Worm (Caenorhabditis elegans): ENCODE measurements around the gene mrck-1.

Gene mrck-1

ce11 chrV:6270097-6270496 lies 3.0 kb upstream of the mrck-1 start (continued):
- TF ChIP-seq ccch-3 (GFP tag; optimal IDR thresholded peaks at IDR 0.05) (no peak), athp-1 (tag; optimal IDR thresholded peaks at IDR 0.05) (no peak), mxl-1 (tag; optimal IDR thresholded peaks at IDR 0.05) (no peak), ceh-27 (GFP tag; optimal IDR thresholded peaks at IDR 0.05) (no peak), lsl-1 (GFP tag; optimal IDR thresholded peaks at IDR 0.05) (no peak), cebp-2 (GFP tag; IDR thresholded peaks at IDR 0.05) (no peak)

ce11 chrV:6268961-6269360 lies 1.9 kb upstream of the mrck-1 start:
- TF ChIP-seq ztf-3 (GFP tag; optimal IDR thresholded peaks at IDR 0.05) (no peak), nhr-80 (tag; optimal IDR thresholded peaks at IDR 0.05) (peak; percentile 20)

DNA sequence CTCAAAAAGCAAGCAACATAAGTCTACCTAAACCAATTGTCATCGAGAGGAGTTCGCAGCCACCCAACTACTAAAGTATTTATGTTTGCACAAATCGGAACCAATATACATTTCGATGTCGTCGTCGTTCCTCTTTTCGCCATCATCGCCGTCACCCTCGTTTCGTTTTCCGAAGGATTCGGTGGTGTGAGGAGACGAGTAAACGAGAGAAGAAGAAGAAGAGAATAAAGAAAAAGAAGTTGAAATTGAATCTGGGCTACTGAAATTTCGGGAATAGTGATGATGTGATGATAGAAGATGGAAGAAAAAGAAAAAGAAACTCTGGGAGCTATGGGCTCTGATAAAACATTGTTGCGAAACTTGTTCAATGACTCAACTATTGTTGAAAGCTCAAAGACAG lies 1.4 kb upstream of the mrck-1 start:
- TF ChIP-seq ztf-25 (GFP tag; IDR thresholded peaks at IDR 0.05): no peak
- no peak for TF ChIP-seq hlh-12 (tag; optimal IDR thresholded peaks at IDR 0.05)
- no peak for TF ChIP-seq attf-5 (GFP tag; optimal IDR thresholded peaks at IDR 0.05)
- TF ChIP-seq F37B4.10 (GFP tag; IDR thresholded peaks at IDR 0.05): no peak
- TF ChIP-seq dpff-1 (tag; optimal IDR thresholded peaks at IDR 0.05): no peak
- TF ChIP-seq cebp-1 (GFP tag; IDR thresholded peaks at IDR 0.05): no peak
- TF ChIP-seq cebp-1 (tag; optimal IDR thresholded peaks at IDR 0.05): peak; percentile 41

ce11 chrV:6267978-6268377 lies 891 bp upstream of the mrck-1 start:
- TF ChIP-seq xnd-1 (tag; optimal IDR thresholded peaks at IDR 0.05) (peak; percentile 89), D2030.7 (GFP tag; IDR thresholded peaks at IDR 0.05) (peak; percentile 44; the same call in 1 of the 2 replicates), F33H1.4 (GFP tag; IDR thresholded peaks at IDR 0.05) (peak; percentile 87), cebp-1 (GFP tag; IDR thresholded peaks at IDR 0.05) (no peak), cebp-1 (tag; optimal IDR thresholded peaks at IDR 0.05) (no peak), F49E8.2 (tag; optimal IDR thresholded peaks at IDR 0.05; ENCODE audit: insufficient read depth) (peak; percentile 26), lsl-1 (GFP tag; optimal IDR thresholded peaks at IDR 0.05) (peak; percentile 91), madf-6 (GFP tag; IDR thresholded peaks at IDR 0.05) (peak; percentile 91), ztf-3 (GFP tag; optimal IDR thresholded peaks at IDR 0.05) (no peak), madf-8 (GFP tag; conservative IDR thresholded peaks at IDR 0.05) (peak; percentile 85), ceh-91 (GFP tag; IDR thresholded peaks at IDR 0.05) (0 out of 2 replicates have a peak, but pooled peaks have one; percentile 31)

DNA sequence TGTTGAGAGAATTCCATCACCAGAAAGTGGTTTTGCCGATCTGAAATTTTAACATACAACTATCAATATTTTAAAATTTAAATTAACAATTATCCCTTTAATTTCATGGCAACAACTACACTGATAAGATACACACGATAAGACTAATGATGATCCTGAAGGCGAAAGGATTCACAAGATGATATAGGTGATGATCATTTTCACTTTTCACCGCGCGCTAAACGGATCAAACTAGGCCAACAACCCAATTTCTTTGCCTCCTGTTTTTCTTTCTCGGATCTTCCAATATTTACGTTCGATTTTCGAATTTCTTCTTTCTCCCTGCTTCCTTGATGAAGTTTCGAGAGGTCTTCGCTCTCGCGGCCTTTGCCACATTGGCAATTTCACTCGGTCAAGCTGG lies 7.9 kb downstream of the mrck-1 start, which contains the start of gene K08B12.1:
TSS of gene K08B12.1 (plus strand) at position 229 of the 400 bp plus-strand sequence.
- TF ChIP-seq lsl-1 (GFP tag; optimal IDR thresholded peaks at IDR 0.05) (no peak), egrh-3 (GFP tag; IDR thresholded peaks at IDR 0.05) (no peak), cebp-2 (GFP tag; IDR thresholded peaks at IDR 0.05) (0 out of 2 replicates have a peak, but pooled peaks have one; percentile 49)

DNA sequence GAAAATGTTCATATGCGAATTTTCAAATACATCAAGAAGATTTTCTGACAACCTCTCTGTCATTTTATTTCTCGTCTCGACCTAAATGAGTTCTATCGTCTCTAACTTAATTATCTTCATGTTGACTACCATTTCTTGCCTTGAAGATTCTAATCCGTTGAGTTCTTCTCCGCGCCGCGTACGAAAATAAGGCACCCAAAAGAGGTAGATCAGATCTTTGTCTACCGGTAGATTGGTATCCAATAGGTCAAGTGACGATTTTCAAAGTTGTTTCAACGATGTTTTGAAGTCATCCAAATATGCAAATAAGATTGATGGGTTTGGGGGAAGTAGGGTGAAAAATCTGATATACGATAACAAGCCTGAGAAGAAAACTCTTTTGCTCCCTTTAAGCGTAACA lies 13.2 kb downstream of the mrck-1 start:
- no peak for TF ChIP-seq T07F8.4 (tag; optimal IDR thresholded peaks at IDR 0.05)
- no peak for TF ChIP-seq lir-1 (GFP tag; conservative IDR thresholded peaks at IDR 0.05)
- no peak for TF ChIP-seq tbx-9 (tag; optimal IDR thresholded peaks at IDR 0.05; ENCODE audit: borderline replicate concordance)
- TF ChIP-seq unc-62 (GFP tag; optimal IDR thresholded peaks at IDR 0.05): no peak
- TF ChIP-seq hmg-20 (GFP tag; IDR thresholded peaks at IDR 0.05): no peak

ce11 chrV:6250959-6251598 lies 16.0 kb downstream of the mrck-1 start:
- TF ChIP-seq nhr-80 (tag; optimal IDR thresholded peaks at IDR 0.05) (peak; percentile 88), let-607 (tag; optimal IDR thresholded peaks at IDR 0.05) (peak in 1 of 2 experiments; percentile 54), madf-10 (tag; optimal IDR thresholded peaks at IDR 0.05) (peak; percentile 24), ceh-27 (GFP tag; optimal IDR thresholded peaks at IDR 0.05) (no peak)
